Worm (Caenorhabditis elegans) whole organism, young adult: ENCODE measurements around the gene arf-1.

Source experiments
- B0019.2 ChIP-seq: fragments of 200-800 bp; sonication (Bioruptor generic); conservative IDR thresholded peaks from 2 replicates; pipeline ENCODE4 v1.3.6; 2022; ENCODE audit warnings: missing genetic modification reagents, missing genetic modification characterization, missing compliant biosample characterization
- C06A6.2 ChIP-seq: fragments of 200-800 bp; sonication (Bioruptor generic); conservative IDR thresholded peaks from 2 replicates; pipeline ENCODE4 v1.3.6; 2022; ENCODE audit warnings: missing genetic modification characterization, missing compliant biosample characterization
- C17E4.6 ChIP-seq: fragments of 200-800 bp; sonication (Bioruptor generic); IDR thresholded peaks from 2 replicates; pipeline ENCODE4 v1.3.6; 2022; ENCODE audit warnings: missing genetic modification reagents, missing genetic modification characterization, missing compliant biosample characterization
- F33H1.4 ChIP-seq: fragments of 200-800 bp; sonication (Bioruptor generic); IDR thresholded peaks from 2 replicates; pipeline ENCODE4 v1.3.6; 2022; ENCODE audit warnings: missing genetic modification reagents, missing genetic modification characterization, missing compliant biosample characterization
- F37B4.10 ChIP-seq: fragments of 200-800 bp; sonication (Bioruptor generic); IDR thresholded peaks from 2 replicates; pipeline ENCODE4 v1.3.6; 2022; ENCODE audit warnings: missing genetic modification characterization, missing compliant biosample characterization
- F49E8.2 ChIP-seq: sonication (generic microtip); optimal IDR thresholded peaks from 3 replicates; lab custom pipeline; 2017; ENCODE audit warnings: missing genetic modification characterization, mild to moderate bottlenecking, missing compliant biosample characterization, antibody characterized with exemption, moderate library complexity; ENCODE audit not compliant: insufficient read depth
- K11D2.4 ChIP-seq: fragments of 200-800 bp; sonication (Bioruptor generic); IDR thresholded peaks from 2 replicates; pipeline ENCODE4 v1.3.6; 2022; ENCODE audit warnings: missing genetic modification reagents, missing genetic modification characterization, missing compliant biosample characterization
- K12H6.12 ChIP-seq: fragments of 200-800 bp; sonication (Bioruptor generic); optimal IDR thresholded peaks from 2 replicates; lab custom pipeline; 2018; ENCODE audit warnings: mild to moderate bottlenecking, missing genetic modification characterization, missing compliant biosample characterization
- Y53G8AR.9 ChIP-seq: fragments of 200-800 bp; sonication (Bioruptor generic); conservative IDR thresholded peaks from 2 replicates; pipeline ENCODE4 v1.3.6; 2022; ENCODE audit warnings: missing genetic modification reagents, missing genetic modification characterization, missing compliant biosample characterization
- Y95B8A.8 ChIP-seq: fragments of 200-800 bp; sonication (Bioruptor generic); IDR thresholded peaks from 2 replicates; pipeline ENCODE4 v1.3.6; 2022; ENCODE audit warnings: missing genetic modification reagents, missing genetic modification characterization, missing compliant biosample characterization
- ZK185.1 ChIP-seq: sonication (generic microtip); optimal IDR thresholded peaks from 2 replicates; lab custom pipeline; 2016; ENCODE audit warnings: mild to moderate bottlenecking, missing genetic modification characterization, missing compliant biosample characterization; ENCODE audit not compliant: poor library complexity, severe bottlenecking
- akir-1 ChIP-seq: fragments of 200-800 bp; sonication (Bioruptor generic); optimal IDR thresholded peaks from 2 replicates; lab custom pipeline; 2018; ENCODE audit warnings: mild to moderate bottlenecking, missing genetic modification characterization, moderate library complexity, missing compliant biosample characterization
- ama-1 ChIP-seq, 3 experiments: fragments of 150-350 bp in 1 of 3; sonication (generic microtip) in 2 of 3; optimal IDR thresholded peaks; 2 replicates each; lab custom pipeline; 2014 to 2018; ENCODE audit warnings: missing biosample characterization in 2 of 3, missing genetic modification characterization in 2 of 3, missing genetic modification reagents in 2 of 3
- aptf-2 ChIP-seq: fragments of 200-800 bp; sonication (Bioruptor generic); conservative IDR thresholded peaks from 2 replicates; pipeline ENCODE4 v1.3.6; 2022; ENCODE audit warnings: missing genetic modification reagents, missing genetic modification characterization, missing compliant biosample characterization
- atf-7 ChIP-seq: sonication (generic microtip); optimal IDR thresholded peaks from 2 replicates; lab custom pipeline; 2017; ENCODE audit warnings: mild to moderate bottlenecking, missing genetic modification characterization, missing compliant biosample characterization
- attf-3 ChIP-seq: fragments of 200-800 bp; sonication (Bioruptor generic); conservative IDR thresholded peaks from 2 replicates; pipeline ENCODE4 v1.3.6; 2022; ENCODE audit warnings: missing genetic modification reagents, missing genetic modification characterization, missing compliant biosample characterization
- cebp-1 ChIP-seq, 2 experiments: fragments of 200-800 bp in 1 of 2; sonication (Bioruptor generic) in 1 of 2; sonication (generic microtip) in 1 of 2; IDR thresholded peaks in 1 of 2; optimal IDR thresholded peaks in 1 of 2; 2 replicates each; pipeline versions ENCODE4 v1.3.6 to Lab custom; 2017 to 2022; ENCODE audit warnings: missing compliant biosample characterization in 2 of 2, missing genetic modification characterization in 2 of 2, mild to moderate bottlenecking in 1 of 2, missing genetic modification reagents in 1 of 2, moderate library complexity in 1 of 2
- ceh-27 ChIP-seq: fragments of 200-800 bp; sonication (Bioruptor generic); optimal IDR thresholded peaks from 2 replicates; lab custom pipeline; 2018; ENCODE audit warnings: mild to moderate bottlenecking, missing genetic modification characterization, moderate library complexity, missing compliant biosample characterization
- ceh-79 ChIP-seq: sonication (generic microtip); optimal IDR thresholded peaks from 2 replicates; lab custom pipeline; 2017; ENCODE audit warnings: mild to moderate bottlenecking, missing genetic modification characterization, missing compliant biosample characterization
- dpff-1 ChIP-seq: sonication (generic microtip); optimal IDR thresholded peaks from 2 replicates; lab custom pipeline; 2017; ENCODE audit warnings: mild to moderate bottlenecking, missing genetic modification characterization, missing compliant biosample characterization
- efl-1 ChIP-seq: fragments of 150-350 bp; optimal IDR thresholded peaks from 2 replicates; lab custom pipeline; 2014; ENCODE audit warnings: missing biosample characterization, missing genetic modification reagents, missing genetic modification characterization
- egl-44 ChIP-seq: fragments of 200-800 bp; sonication (Bioruptor generic); IDR thresholded peaks from 2 replicates; pipeline ENCODE4 v1.3.6; 2022; ENCODE audit warnings: missing genetic modification reagents, missing genetic modification characterization, missing compliant biosample characterization
- ekl-4 ChIP-seq: fragments of 200-800 bp; sonication (Bioruptor generic); IDR thresholded peaks from 2 replicates; pipeline ENCODE4 v1.3.6; 2022; ENCODE audit warnings: missing genetic modification reagents, missing genetic modification characterization, missing compliant biosample characterization
- fkh-3 ChIP-seq: sonication (generic microtip); optimal IDR thresholded peaks from 2 replicates; lab custom pipeline; 2016; ENCODE audit warnings: mild to moderate bottlenecking, missing genetic modification characterization, missing compliant biosample characterization
- hmg-1.2 ChIP-seq: fragments of 200-800 bp; sonication (Bioruptor generic); IDR thresholded peaks from 2 replicates; pipeline ENCODE4 v1.3.6; 2022; ENCODE audit warnings: missing genetic modification reagents, missing genetic modification characterization, missing compliant biosample characterization
- hmg-20 ChIP-seq: fragments of 200-800 bp; sonication (Bioruptor generic); IDR thresholded peaks from 2 replicates; pipeline ENCODE4 v1.3.6; 2022; ENCODE audit warnings: missing genetic modification reagents, missing genetic modification characterization, missing compliant biosample characterization
- let-526 ChIP-seq: fragments of 200-800 bp; sonication (Bioruptor generic); IDR thresholded peaks from 2 replicates; pipeline ENCODE4 v1.3.6; 2022; ENCODE audit warnings: missing genetic modification reagents, missing genetic modification characterization, missing compliant biosample characterization
- lin-26 ChIP-seq: fragments of 200-800 bp; sonication (Bioruptor generic); IDR thresholded peaks from 2 replicates; pipeline ENCODE4 v1.3.6; 2022; ENCODE audit warnings: missing genetic modification reagents, missing genetic modification characterization, missing compliant biosample characterization
- lin-40 ChIP-seq: sonication (generic microtip); optimal IDR thresholded peaks from 2 replicates; lab custom pipeline; 2016; ENCODE audit warnings: missing genetic modification characterization, mild to moderate bottlenecking, missing compliant biosample characterization, missing genotype, missing genetic modification reagents
- lin-54 ChIP-seq: fragments of 200-800 bp; sonication (Bioruptor generic); optimal IDR thresholded peaks from 2 replicates; lab custom pipeline; 2018; ENCODE audit warnings: mild to moderate bottlenecking, missing genetic modification characterization, missing compliant biosample characterization
- madf-8 ChIP-seq: fragments of 200-800 bp; sonication (Bioruptor generic); conservative IDR thresholded peaks from 2 replicates; pipeline ENCODE4 v1.3.6; 2022; ENCODE audit warnings: missing genetic modification reagents, missing genetic modification characterization, missing compliant biosample characterization
- mcd-1 ChIP-seq: fragments of 200-800 bp; sonication (Bioruptor generic); IDR thresholded peaks from 2 replicates; pipeline ENCODE4 v1.3.6; 2022; ENCODE audit warnings: missing genetic modification reagents, missing genetic modification characterization, missing compliant biosample characterization
- mel-28 ChIP-seq: sonication (generic microtip); optimal IDR thresholded peaks from 2 replicates; lab custom pipeline; 2016; ENCODE audit warnings: borderline replicate concordance, mild to moderate bottlenecking, missing genetic modification characterization, missing compliant biosample characterization
- mxl-1 ChIP-seq: sonication (generic microtip); optimal IDR thresholded peaks from 2 replicates; lab custom pipeline; 2016; ENCODE audit warnings: missing genetic modification characterization, missing compliant biosample characterization
- nhr-120 ChIP-seq: fragments of 200-800 bp; sonication (Bioruptor generic); IDR thresholded peaks from 2 replicates; pipeline ENCODE4 v1.3.6; 2022; ENCODE audit warnings: missing genetic modification characterization, missing compliant biosample characterization
- nhr-27 ChIP-seq: fragments of 200-800 bp; sonication (Bioruptor generic); optimal IDR thresholded peaks from 2 replicates; lab custom pipeline; 2018; ENCODE audit warnings: mild to moderate bottlenecking, missing genetic modification characterization, moderate library complexity, missing compliant biosample characterization
- nhr-90 ChIP-seq: sonication (generic microtip); optimal IDR thresholded peaks from 2 replicates; lab custom pipeline; 2016; ENCODE audit warnings: missing genotype, mild to moderate bottlenecking, missing genetic modification characterization, missing compliant biosample characterization
- pbrm-1 ChIP-seq: fragments of 200-800 bp; sonication (Bioruptor generic); IDR thresholded peaks from 2 replicates; pipeline ENCODE4 v1.3.6; 2022; ENCODE audit warnings: missing genetic modification reagents, missing genetic modification characterization, missing compliant biosample characterization
- rec-8 ChIP-seq, 2 experiments: sonication (generic microtip); optimal IDR thresholded peaks; 2 replicates each; lab custom pipeline; 2016; ENCODE audit warnings: mild to moderate bottlenecking in 2 of 2, missing genetic modification characterization in 2 of 2, missing genetic modification reagents in 2 of 2, missing genotype in 2 of 2, missing biosample characterization in 1 of 2, missing compliant biosample characterization in 1 of 2, moderate library complexity in 1 of 2
- sdz-38 ChIP-seq: sonication (generic microtip); optimal IDR thresholded peaks from 2 replicates; lab custom pipeline; 2016; ENCODE audit warnings: missing genotype, missing genetic modification characterization, missing compliant biosample characterization
- snpc-4 ChIP-seq, 5 experiments: fragments of 150-350 bp in 1 of 5; sonication (generic microtip) in 4 of 5; optimal IDR thresholded peaks; 2 replicates each; lab custom pipeline; 2014 to 2018; ENCODE audit warnings: missing genetic modification characterization in 5 of 5, missing biosample characterization in 3 of 5, antibody characterized with exemption in 2 of 5, mild to moderate bottlenecking in 2 of 5, missing compliant biosample characterization in 2 of 5, missing genotype in 2 of 5, moderate library complexity in 2 of 5, missing genetic modification reagents in 1 of 5
- somi-1 ChIP-seq: fragments of 200-800 bp; sonication (Bioruptor generic); optimal IDR thresholded peaks from 2 replicates; lab custom pipeline; 2018; ENCODE audit warnings: mild to moderate bottlenecking, missing genetic modification characterization, missing compliant biosample characterization
- unc-130 ChIP-seq: sonication (generic microtip); optimal IDR thresholded peaks from 2 replicates; lab custom pipeline; 2016; ENCODE audit warnings: missing genetic modification reagents, missing genetic modification characterization, missing compliant biosample characterization
- ztf-18 ChIP-seq: sonication (generic microtip); optimal IDR thresholded peaks from 2 replicates; lab custom pipeline; 2016; ENCODE audit warnings: missing genotype, mild to moderate bottlenecking, missing genetic modification characterization, missing compliant biosample characterization
- ztf-22 ChIP-seq: fragments of 200-800 bp; sonication (Bioruptor generic); optimal IDR thresholded peaks from 2 replicates; lab custom pipeline; 2018; ENCODE audit warnings: mild to moderate bottlenecking, missing genetic modification characterization, moderate library complexity, missing compliant biosample characterization
- ztf-28 ChIP-seq: fragments of 200-800 bp; sonication (Bioruptor generic); IDR thresholded peaks from 2 replicates; pipeline ENCODE4 v1.3.6; 2022; ENCODE audit warnings: missing genetic modification reagents, missing genetic modification characterization, missing compliant biosample characterization
- ztf-6 ChIP-seq: fragments of 200-800 bp; sonication (Bioruptor generic); IDR thresholded peaks from 2 replicates; pipeline ENCODE4 v1.3.6; 2022; ENCODE audit warnings: missing genetic modification reagents, missing genetic modification characterization, missing compliant biosample characterization

Gene arf-1

DNA sequence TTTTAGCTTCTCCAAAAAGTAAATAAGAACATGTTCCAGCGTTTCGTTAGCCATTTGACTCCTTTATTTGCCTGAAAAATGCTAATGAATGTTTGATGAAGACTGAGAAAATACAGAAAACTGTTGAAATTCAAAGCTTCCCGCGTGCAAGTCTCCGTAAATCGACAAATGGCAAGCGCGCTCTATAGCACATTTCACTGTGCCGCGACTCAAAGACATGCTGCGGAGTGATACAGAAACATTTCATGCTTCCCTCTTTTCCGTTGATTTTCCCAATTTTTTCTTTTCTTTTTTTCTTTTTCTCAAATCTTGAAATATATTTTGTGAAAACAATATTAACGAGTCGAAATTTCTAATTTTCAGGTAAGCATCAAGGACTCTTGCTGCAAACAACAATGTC lies 35.8 kb upstream of the arf-1 start, which contains the start of the genes ska-3 and rps-12 (continued):
- TF ChIP-seq aptf-2, result peak; percentile 74
- no peak for TF ChIP-seq nhr-27 (tag; lab: Kevin White, UChicago)
- peak; percentile 100 for TF ChIP-seq mcd-1 (GFP tag; lab: Robert Waterston, UW)
- TF ChIP-seq F49E8.2 (tag; lab: Kevin White, UChicago), result peak; percentile 93
- peak; percentile 98 for TF ChIP-seq Y53G8AR.9 (GFP tag; lab: Robert Waterston, UW)
- peak; percentile 92 for TF ChIP-seq C06A6.2 (GFP tag; lab: Robert Waterston, UW)
- TF ChIP-seq let-526 (GFP tag; lab: Robert Waterston, UW), result peak; percentile 96
- peak; percentile 93 for TF ChIP-seq F33H1.4 (GFP tag; lab: Robert Waterston, UW)
- no peak for TF ChIP-seq dpff-1 (tag; lab: Kevin White, UChicago)
- peak; percentile 96 for TF ChIP-seq K11D2.4 (GFP tag; lab: Robert Waterston, UW)
- peak; percentile 47 for TF ChIP-seq ztf-22 (GFP tag; lab: Kevin White, UChicago)
- TF ChIP-seq snpc-4 (GFP tag; optimal IDR thresholded peaks at IDR 0.05; lab: Kevin White, UChicago), result peak; percentile 78
- peak; percentile 77 to 88 (median 86) for TF ChIP-seq snpc-4 (tag; optimal IDR thresholded peaks at IDR 0.05; lab: Kevin White, UChicago)
- TF ChIP-seq egl-44 (GFP tag; lab: Robert Waterston, UW), result no peak
- peak; percentile 96 for TF ChIP-seq pbrm-1 (GFP tag; lab: Robert Waterston, UW)
- peak; percentile 26 for TF ChIP-seq nhr-90 (tag; lab: Kevin White, UChicago)
- peak; percentile 70 for TF ChIP-seq unc-130 (GFP tag; lab: Kevin White, UChicago)
- peak; percentile 52; the same call in 1 of the 2 replicates for TF ChIP-seq ztf-28
- TF ChIP-seq hmg-20 (GFP tag; lab: Robert Waterston, UW), result peak; percentile 82
- peak; percentile 86 for TF ChIP-seq atf-7 (tag; lab: Kevin White, UChicago)
- TF ChIP-seq lin-26, result no peak; the same call in 1 of the 2 replicates
- no peak for TF ChIP-seq akir-1 (GFP tag; lab: Kevin White, UChicago)
- peak; percentile 98 for TF ChIP-seq lin-54 (GFP tag; lab: Kevin White, UChicago)
- TF ChIP-seq ZK185.1, result peak; percentile 97
- peak; percentile 77 for TF ChIP-seq madf-8
- TF ChIP-seq attf-3, result peak; percentile 82
- peak; percentile 86 for TF ChIP-seq ztf-6 (GFP tag; lab: Robert Waterston, UW)
- no peak for TF ChIP-seq mxl-1
- peak; percentile 94 for TF ChIP-seq ceh-27 (GFP tag; lab: Kevin White, UChicago)
- peak; percentile 96 for TF ChIP-seq ekl-4 (GFP tag; lab: Robert Waterston, UW)
- no peak for TF ChIP-seq nhr-120 (GFP tag; lab: Robert Waterston, UW)
- TF ChIP-seq rec-8 (tag; optimal IDR thresholded peaks at IDR 0.05; lab: Kevin White, UChicago), result no peak
- TF ChIP-seq efl-1 (GFP tag; lab: Kevin White, UChicago), result peak; percentile 93
- peak; percentile 95 for TF ChIP-seq hmg-1.2 (GFP tag; lab: Robert Waterston, UW)
- no peak for TF ChIP-seq mel-28 (tag; lab: Kevin White, UChicago)
- no peak for TF ChIP-seq F37B4.10
- peak; percentile 85 for TF ChIP-seq somi-1 (GFP tag; lab: Kevin White, UChicago)
- peak; percentile 94 for TF ChIP-seq C17E4.6 (GFP tag; lab: Robert Waterston, UW)
- TF ChIP-seq ama-1 (optimal IDR thresholded peaks at IDR 0.05; lab: Kevin White, UChicago), result peak; percentile 7
- no peak for TF ChIP-seq ama-1 (GFP tag; optimal IDR thresholded peaks at IDR 0.05; lab: Kevin White, UChicago)
- TF ChIP-seq Y95B8A.8 (GFP tag; lab: Robert Waterston, UW), result peak; percentile 83
- peak; percentile 81 for TF ChIP-seq B0019.2 (GFP tag; lab: Robert Waterston, UW)
- TF ChIP-seq cebp-1 (GFP tag; IDR thresholded peaks at IDR 0.05; lab: Robert Waterston, UW), result peak; percentile 83
- TF ChIP-seq cebp-1 (tag; optimal IDR thresholded peaks at IDR 0.05; lab: Kevin White, UChicago), result peak; percentile 94
- TF ChIP-seq lin-40 (tag; lab: Kevin White, UChicago), result peak; percentile 97
- peak; percentile 79 for TF ChIP-seq ztf-18 (tag; lab: Kevin White, UChicago)
- TF ChIP-seq ceh-79 (tag; lab: Kevin White, UChicago), result no peak
- peak; percentile 91 for TF ChIP-seq K12H6.12 (tag; lab: Kevin White, UChicago)
- no peak for TF ChIP-seq fkh-3 (tag; lab: Kevin White, UChicago)
- TF ChIP-seq sdz-38 (tag; lab: Kevin White, UChicago), result no peak
